Worm (Caenorhabditis elegans) whole organism, early embryonic: ENCODE data around the gene F14D7.12.

Experiments used
- ets-7 ChIP-seq: sonication (generic microtip); optimal IDR thresholded peaks from 2 replicates; lab custom pipeline; 2016; ENCODE audit warnings: missing genotype, missing genetic modification characterization, missing compliant biosample characterization
- pes-1 ChIP-seq: fragments of 200-800 bp; sonication (Bioruptor generic); IDR thresholded peaks from 2 replicates; pipeline ENCODE4 v1.3.6; 2022; ENCODE audit warnings: missing genetic modification reagents, missing genetic modification characterization, missing compliant biosample characterization

DNA sequence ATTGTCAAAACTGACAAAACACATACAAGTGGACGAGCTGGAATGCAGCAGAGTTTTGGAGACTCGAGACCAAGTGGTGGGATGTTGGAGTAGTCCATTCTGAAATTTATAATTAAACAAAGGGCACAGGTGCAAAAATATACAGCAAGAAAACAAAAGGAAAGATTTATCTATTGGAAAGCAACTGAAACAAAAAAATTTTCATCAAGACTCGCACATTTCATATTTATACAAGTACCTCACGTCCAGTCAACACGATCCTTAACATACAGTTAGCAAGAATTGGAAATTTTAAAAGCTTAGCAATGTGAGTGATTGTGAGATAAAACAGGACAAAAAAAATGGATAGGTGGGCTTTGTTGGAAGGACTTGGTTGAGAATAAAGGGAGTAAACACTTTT is 14.4 kb downstream of the F14D7.12 start, which contains the start of gene F47B8.1:
- TF ChIP-seq pes-1 (GFP tag; lab: Robert Waterston, UW) (no peak), ets-7 (tag; lab: Kevin White, UChicago) (no peak)
